Fruit fly (Drosophila melanogaster): ENCODE results near the gene CG18547.
A peak's percentile ranks its signal among the peaks of the same experiment; 100 is the strongest.

The CG18547 gene

dm6 chr3R:12010202-12010824 is 30.1 kb upstream of the CG18547 start, which contains the start of the genes KLHL18 and GCC185 (continued):
- TF ChIP-seq CG9876 (GFP tag; optimal IDR thresholded peaks at IDR 0.05): peak; percentile 42
- TF ChIP-seq Dad (GFP tag; optimal IDR thresholded peaks at IDR 0.05): no peak
- peak; percentile 46 for TF ChIP-seq Lhr (GFP tag; optimal IDR thresholded peaks at IDR 0.05)
- no peak for TF ChIP-seq pros (GFP tag; optimal IDR thresholded peaks at IDR 0.05)
- TF ChIP-seq ewg (GFP tag; optimal IDR thresholded peaks at IDR 0.05): peak; percentile 45
- no peak for TF ChIP-seq CG15011 (GFP tag; optimal IDR thresholded peaks at IDR 0.05)
- TF ChIP-seq Dek (tag; optimal IDR thresholded peaks at IDR 0.05): peak; percentile 73
- 0 out of 3 replicates have a peak, but pooled peaks have one; percentile 17 for TF ChIP-seq CG7357 (GFP tag; IDR thresholded peaks at IDR 0.05)
- no peak for TF ChIP-seq Tbp (GFP tag; optimal IDR thresholded peaks at IDR 0.05)
- no peak for TF ChIP-seq CG31365 (tag; optimal IDR thresholded peaks at IDR 0.05)
- peak; percentile 51 for TF ChIP-seq CG5245 (GFP tag; optimal IDR thresholded peaks at IDR 0.05)
- TF ChIP-seq CG10654 (GFP tag; optimal IDR thresholded peaks at IDR 0.05): peak; percentile 79
- 0 out of 4 replicates have a peak, but pooled peaks have one; percentile 44 for TF ChIP-seq chinmo (GFP tag; IDR thresholded peaks at IDR 0.05; ENCODE audit: partially characterized antibody)
- TF ChIP-seq CG3726 (GFP tag; IDR thresholded peaks at IDR 0.05): no peak
- TF ChIP-seq CG7745 (tag; optimal IDR thresholded peaks at IDR 0.05): no peak
- TF ChIP-seq jigr1 (GFP tag; IDR thresholded peaks at IDR 0.05): peak; percentile 82; the same call in 2 of the 3 replicates
- TF ChIP-seq trh (GFP tag; optimal IDR thresholded peaks at IDR 0.05): peak; percentile 50
- no peak for TF ChIP-seq crol (GFP tag; IDR thresholded peaks at IDR 0.05)
- TF ChIP-seq ase (GFP tag; IDR thresholded peaks at IDR 0.05): 0 out of 3 replicates have a peak, but pooled peaks have one; percentile 14
- TF ChIP-seq Sox102F (GFP tag; optimal IDR thresholded peaks at IDR 0.05): peak; percentile 62
- no peak for TF ChIP-seq eyg (GFP tag; optimal IDR thresholded peaks at IDR 0.05)
- TF ChIP-seq CG43689 (GFP tag; IDR thresholded peaks at IDR 0.05): no peak
- TF ChIP-seq Hmr (GFP tag; optimal IDR thresholded peaks at IDR 0.05): peak; percentile 62
- peak; percentile 29; the same call in 1 of the 2 replicates for TF ChIP-seq Awh (GFP tag; IDR thresholded peaks at IDR 0.05)
- TF ChIP-seq salm (tag; optimal IDR thresholded peaks at IDR 0.05): no peak
- TF ChIP-seq cato (GFP tag; optimal IDR thresholded peaks at IDR 0.05; ENCODE audit: borderline replicate concordance): peak; percentile 71
- peak; percentile 67 to 83 for TF ChIP-seq dpn (GFP tag; optimal IDR thresholded peaks at IDR 0.05)
- TF ChIP-seq Nf-YA (GFP tag; IDR thresholded peaks at IDR 0.05): no peak
- peak; percentile 17 for TF ChIP-seq Side (GFP tag; optimal IDR thresholded peaks at IDR 0.05)
- TF ChIP-seq nom (GFP tag; optimal IDR thresholded peaks at IDR 0.05): no peak
- no peak for TF ChIP-seq CG18599 (GFP tag; optimal IDR thresholded peaks at IDR 0.05)
- TF ChIP-seq HLH54F (GFP tag; optimal IDR thresholded peaks at IDR 0.05): peak; percentile 79
- TF ChIP-seq CG15269 (tag; optimal IDR thresholded peaks at IDR 0.05): no peak
- TF ChIP-seq Doc2 (GFP tag; IDR thresholded peaks at IDR 0.05): peak; percentile 42; the same call in 1 of the 2 replicates
- peak; percentile 51 for TF ChIP-seq Atf-2 (GFP tag; optimal IDR thresholded peaks at IDR 0.05)
- peak; percentile 69 for TF ChIP-seq CG2116 (GFP tag; optimal IDR thresholded peaks at IDR 0.05)
- peak; percentile 49; the same call in 1 of the 3 replicates for TF ChIP-seq CG11560 (tag; IDR thresholded peaks at IDR 0.05)
- TF ChIP-seq fd3F (GFP tag; optimal IDR thresholded peaks at IDR 0.05): peak; percentile 62
- TF ChIP-seq Sry-β (GFP tag; optimal IDR thresholded peaks at IDR 0.05): peak; percentile 90
- peak; percentile 71 for TF ChIP-seq CG32532 (GFP tag; IDR thresholded peaks at IDR 0.05)
- TF ChIP-seq hkb (optimal IDR thresholded peaks at IDR 0.05): peak; percentile 65
- 0 out of 2 replicates have a peak, but pooled peaks have one; percentile 41 for TF ChIP-seq hkb (GFP tag; IDR thresholded peaks at IDR 0.05)
- peak; percentile 40 for TF ChIP-seq CG9797 (GFP tag; optimal IDR thresholded peaks at IDR 0.05)
- TF ChIP-seq jumu (GFP tag; optimal IDR thresholded peaks at IDR 0.05): peak; percentile 66
- no peak for TF ChIP-seq so (GFP tag; IDR thresholded peaks at IDR 0.05)
- TF ChIP-seq psq (GFP tag; optimal IDR thresholded peaks at IDR 0.05): peak; percentile 49
- no peak for TF ChIP-seq jing (GFP tag; optimal IDR thresholded peaks at IDR 0.05)
- peak; percentile 86 for TF ChIP-seq CG12391 (tag; optimal IDR thresholded peaks at IDR 0.05)
- no peak for TF ChIP-seq Hr39 (optimal IDR thresholded peaks at IDR 0.05)
- peak; percentile 92 for TF ChIP-seq CG14710 (tag; optimal IDR thresholded peaks at IDR 0.05)
